Fruit fly (Drosophila melanogaster): Measurements from ENCODE around the gene Smyd5.
A peak's percentile ranks its signal among the peaks of the same experiment; 100 is the strongest.

Gene Smyd5

DNA sequence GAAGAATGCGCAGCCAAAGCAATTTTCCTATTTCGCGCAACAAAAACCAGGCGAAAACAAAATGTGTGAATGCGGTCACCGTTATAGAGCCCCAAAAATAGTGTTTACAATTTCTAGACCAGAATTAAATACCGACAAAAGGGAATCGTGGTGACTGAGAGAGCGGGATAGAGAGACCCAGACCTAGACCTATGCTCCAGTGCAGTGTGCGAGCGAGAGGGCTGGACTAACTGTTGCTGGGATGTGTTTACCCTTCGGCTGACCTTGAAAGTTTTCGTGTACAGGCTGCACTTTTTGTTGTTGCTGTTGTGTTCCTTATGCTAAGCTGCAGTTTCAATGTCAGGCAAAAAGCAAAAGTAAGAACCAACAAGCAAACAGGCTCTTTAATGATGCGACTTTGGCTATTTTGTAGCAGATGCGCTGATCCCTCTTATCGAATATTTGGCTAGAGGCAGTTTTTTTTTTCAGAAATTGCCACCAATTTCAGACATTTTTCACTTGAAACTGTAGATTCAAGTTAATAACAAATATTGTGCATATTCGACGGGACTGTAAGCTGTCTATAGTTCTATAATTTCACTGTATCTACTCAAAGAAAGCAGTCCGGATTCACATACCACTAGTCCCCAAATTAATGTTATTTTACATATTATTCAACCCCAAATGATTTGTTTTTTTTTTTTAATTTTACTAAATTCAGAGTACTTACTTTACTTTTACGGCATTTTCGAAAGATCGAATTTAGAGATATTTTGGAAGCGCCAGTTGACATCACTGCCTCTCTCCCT, 31.8 kb downstream of the Smyd5 start (continued):
- no peak for TF ChIP-seq usp (GFP tag; optimal IDR thresholded peaks at IDR 0.05)
- TF ChIP-seq esg (GFP tag; conservative IDR thresholded peaks at IDR 0.05) = 0 out of 2 replicates have a peak, but pooled peaks have one; percentile 5
- TF ChIP-seq chm (GFP tag; IDR thresholded peaks at IDR 0.05) = no peak
- no peak for TF ChIP-seq zen (tag; optimal IDR thresholded peaks at IDR 0.05)
- peak; percentile 54 for TF ChIP-seq dmrt99B (tag; optimal IDR thresholded peaks at IDR 0.05)
- TF ChIP-seq Pdp1 (GFP tag; optimal IDR thresholded peaks at IDR 0.05) = peak in 1 of 2 experiments; percentile 40
- TF ChIP-seq jing (GFP tag; optimal IDR thresholded peaks at IDR 0.05) = no peak
- TF ChIP-seq trh (GFP tag; optimal IDR thresholded peaks at IDR 0.05) = no peak
- peak; percentile 63 for TF ChIP-seq CG6765 (GFP tag; optimal IDR thresholded peaks at IDR 0.05)
- no peak for TF ChIP-seq H15 (GFP tag; IDR thresholded peaks at IDR 0.05)
- TF ChIP-seq E2f1 (GFP tag; IDR thresholded peaks at IDR 0.05) = no peak
- TF ChIP-seq fd3F (GFP tag; optimal IDR thresholded peaks at IDR 0.05) = no peak
- no peak for TF ChIP-seq ap (GFP tag; IDR thresholded peaks at IDR 0.05)
- peak; percentile 58 for TF ChIP-seq CG13775 (GFP tag; optimal IDR thresholded peaks at IDR 0.05)
- no peak for TF ChIP-seq ash1 (GFP tag; optimal IDR thresholded peaks at IDR 0.05)
- no peak for TF ChIP-seq HmgZ (tag; optimal IDR thresholded peaks at IDR 0.05)
- TF ChIP-seq sr (GFP tag; IDR thresholded peaks at IDR 0.05) = no peak
- TF ChIP-seq h (optimal IDR thresholded peaks at IDR 0.05) = no peak
- no peak for TF ChIP-seq br (optimal IDR thresholded peaks at IDR 0.05)
- TF ChIP-seq nerfin-2 (GFP tag; IDR thresholded peaks at IDR 0.05; ENCODE audit: partially characterized antibody) = no peak
- no peak for TF ChIP-seq CkIIα-i1 (GFP tag; IDR thresholded peaks at IDR 0.05)
- TF ChIP-seq hb (GFP tag; IDR thresholded peaks at IDR 0.05; ENCODE audit: partially characterized antibody) = no peak
- peak; percentile 22 for TF ChIP-seq CG11723 (GFP tag; optimal IDR thresholded peaks at IDR 0.05)
- TF ChIP-seq CG17328 (GFP tag; IDR thresholded peaks at IDR 0.05) = 0 out of 2 replicates have a peak, but pooled peaks have one; percentile 3
- TF ChIP-seq gfzf (GFP tag; optimal IDR thresholded peaks at IDR 0.05) = no peak
- no peak for TF ChIP-seq Spps (tag; optimal IDR thresholded peaks at IDR 0.05)
- peak; percentile 17 for TF ChIP-seq CG10274 (GFP tag; optimal IDR thresholded peaks at IDR 0.05)
- TF ChIP-seq CG16815 (GFP tag; optimal IDR thresholded peaks at IDR 0.05) = peak; percentile 43
- TF ChIP-seq toy (GFP tag; IDR thresholded peaks at IDR 0.05) = no peak
- TF ChIP-seq dmrt11E (tag; optimal IDR thresholded peaks at IDR 0.05) = peak; percentile 32
- no peak for TF ChIP-seq CG6813 (GFP tag; optimal IDR thresholded peaks at IDR 0.05)
- TF ChIP-seq CG14667 (GFP tag; IDR thresholded peaks at IDR 0.05) = no peak
- no peak for TF ChIP-seq CG42726 (GFP tag; IDR thresholded peaks at IDR 0.05; ENCODE audit: partially characterized antibody)
- peak; percentile 46 for TF ChIP-seq sd (tag; optimal IDR thresholded peaks at IDR 0.05)
- TF ChIP-seq Hmr (GFP tag; optimal IDR thresholded peaks at IDR 0.05) = no peak
- TF ChIP-seq CG12104 (GFP tag; optimal IDR thresholded peaks at IDR 0.05) = peak; percentile 57
- peak; percentile 50 for TF ChIP-seq CG15011 (GFP tag; optimal IDR thresholded peaks at IDR 0.05)
- TF ChIP-seq CG11247 (GFP tag; IDR thresholded peaks at IDR 0.05) = no peak
- peak; percentile 15 for TF ChIP-seq CG5245 (GFP tag; optimal IDR thresholded peaks at IDR 0.05)
- peak; percentile 43 for TF ChIP-seq az2 (GFP tag; optimal IDR thresholded peaks at IDR 0.05)
- TF ChIP-seq nau (GFP tag; optimal IDR thresholded peaks at IDR 0.05) = no peak
- TF ChIP-seq CG17912 (GFP tag; optimal IDR thresholded peaks at IDR 0.05) = no peak
- TF ChIP-seq abd-A (tag; optimal IDR thresholded peaks at IDR 0.05) = no peak
- no peak for TF ChIP-seq fd102C (GFP tag; optimal IDR thresholded peaks at IDR 0.05)
- TF ChIP-seq ro (GFP tag; IDR thresholded peaks at IDR 0.05) = no peak
- no peak for TF ChIP-seq CG4404 (GFP tag; IDR thresholded peaks at IDR 0.05)
- no peak for TF ChIP-seq CG32772 (GFP tag; IDR thresholded peaks at IDR 0.05)
- TF ChIP-seq corto (GFP tag; optimal IDR thresholded peaks at IDR 0.05) = no peak
- no peak for TF ChIP-seq Dip2 (GFP tag; IDR thresholded peaks at IDR 0.05)
- TF ChIP-seq CG32767 (GFP tag; IDR thresholded peaks at IDR 0.05) = no peak
